Worm (Caenorhabditis elegans) whole organism, late embryonic: ENCODE results near the gene dpm-3.

Source experiments
- ceh-22 ChIP-seq: sonication (generic microtip); optimal IDR thresholded peaks from 2 replicates; lab custom pipeline; 2017; ENCODE audit warnings: missing biosample characterization, missing genetic modification characterization
- ceh-48 ChIP-seq: sonication (generic microtip); optimal IDR thresholded peaks from 2 replicates; lab custom pipeline; 2016; ENCODE audit warnings: missing genetic modification characterization, inconsistent platforms, missing compliant biosample characterization
- fkh-10 ChIP-seq: fragments of 150-350 bp; optimal IDR thresholded peaks from 2 replicates; lab custom pipeline; 2014; ENCODE audit warnings: missing biosample characterization, missing genetic modification reagents, missing genetic modification characterization
- lin-11 ChIP-seq: fragments of 200-800 bp; sonication (Bioruptor generic); optimal IDR thresholded peaks from 2 replicates; lab custom pipeline; 2018; ENCODE audit warnings: mild to moderate bottlenecking, missing genetic modification characterization, missing compliant biosample characterization
- pag-3 ChIP-seq: sonication (generic microtip); optimal IDR thresholded peaks from 2 replicates; lab custom pipeline; 2016; ENCODE audit warnings: missing compliant biosample characterization, missing genetic modification characterization, borderline replicate concordance
- pha-4 ChIP-seq: fragments of 150-350 bp; optimal IDR thresholded peaks from 2 replicates; lab custom pipeline; 2018; ENCODE audit warnings: missing biosample characterization, missing genetic modification reagents, missing genetic modification characterization
- pqm-1 ChIP-seq: sonication (generic microtip); optimal IDR thresholded peaks from 2 replicates; lab custom pipeline; 2016; ENCODE audit warnings: missing genetic modification characterization, missing compliant biosample characterization
- ref-2 ChIP-seq: sonication (generic microtip); optimal IDR thresholded peaks from 2 replicates; lab custom pipeline; 2016; ENCODE audit warnings: missing genetic modification characterization, missing compliant biosample characterization

- no peak for TF ChIP-seq pqm-1 (tag; lab: Kevin White, UChicago)
- no peak for TF ChIP-seq fkh-10 (GFP tag; lab: Kevin White, UChicago)
- no peak for TF ChIP-seq ceh-22
- TF ChIP-seq ceh-48, result no peak
- TF ChIP-seq lin-11 (tag; lab: Kevin White, UChicago), result no peak
- TF ChIP-seq pag-3 (tag; lab: Kevin White, UChicago), result no peak
- TF ChIP-seq ref-2 (tag; lab: Kevin White, UChicago), result no peak
- TF ChIP-seq pha-4 (tag; lab: Kevin White, UChicago), result no peak
Measured at ce11 chrIV:12366571-12366970, 24.8 kb upstream of the dpm-3 start.
